Fruit fly (Drosophila melanogaster) whole organism, embryonic: ENCODE results near the gene yellow-e.

Source experiments
- Adf1 ChIP-seq: fragments of 200-800 bp; sonication (Bioruptor generic); IDR thresholded peaks from 2 replicates; pipeline ENCODE4 v1.3.6; 2022; ENCODE audit warnings: missing biosample characterization, missing genetic modification characterization
- Aef1 ChIP-seq: fragments of 200-800 bp; sonication (Bioruptor generic); IDR thresholded peaks from 3 replicates; pipeline ENCODE4 v1.3.6; 2022; ENCODE audit warnings: missing biosample characterization, missing genetic modification characterization
- Antp ChIP-seq: fragments of 200-800 bp; sonication (Bioruptor generic); optimal IDR thresholded peaks from 3 replicates; lab custom pipeline; 2016; ENCODE audit warnings: missing biosample characterization, missing genetic modification characterization
- Blimp-1 ChIP-seq: fragments of 200-800 bp; sonication (Bioruptor generic); optimal IDR thresholded peaks from 3 replicates; lab custom pipeline; 2018; ENCODE audit warnings: missing biosample characterization, missing genetic modification characterization, mild to moderate bottlenecking, moderate library complexity, missing genetic modification reagents
- CG10543 ChIP-seq: fragments of 200-800 bp; sonication (Bioruptor generic); optimal IDR thresholded peaks from 3 replicates; lab custom pipeline; 2017; ENCODE audit warnings: missing biosample characterization, mild to moderate bottlenecking, missing genetic modification characterization, moderate library complexity
- CG10654 ChIP-seq: fragments of 200-800 bp; sonication (Bioruptor generic); optimal IDR thresholded peaks from 2 replicates; lab custom pipeline; 2016; ENCODE audit warnings: missing biosample characterization, missing genetic modification characterization
- CG11696 ChIP-seq: fragments of 200-800 bp; sonication (Bioruptor generic); IDR thresholded peaks from 2 replicates; pipeline ENCODE4 v1.3.6; 2022; ENCODE audit warnings: missing biosample characterization, missing genetic modification characterization
- CG13123 ChIP-seq: fragments of 200-800 bp; sonication (Bioruptor generic); optimal IDR thresholded peaks from 2 replicates; lab custom pipeline; 2016; ENCODE audit warnings: missing biosample characterization, missing genetic modification characterization
- CG15073 ChIP-seq: fragments of 200-800 bp; sonication (Bioruptor generic); optimal IDR thresholded peaks from 2 replicates; lab custom pipeline; 2016; ENCODE audit warnings: missing biosample characterization, missing genetic modification characterization
- CG1603 ChIP-seq: fragments of 200-800 bp; sonication (Bioruptor generic); optimal IDR thresholded peaks from 2 replicates; lab custom pipeline; 2019; ENCODE audit warnings: missing biosample characterization, mild to moderate bottlenecking, missing genetic modification characterization, moderate library complexity
- CG17612 ChIP-seq: fragments of 200-800 bp; sonication (Bioruptor generic); IDR thresholded peaks from 2 replicates; pipeline ENCODE4 v1.3.6; 2022; ENCODE audit warnings: missing biosample characterization, missing genetic modification characterization
- CG18619 ChIP-seq: fragments of 200-800 bp; sonication (Bioruptor generic); optimal IDR thresholded peaks from 3 replicates; lab custom pipeline; 2017; ENCODE audit warnings: missing biosample characterization, mild to moderate bottlenecking, missing genetic modification characterization
- CG2120 ChIP-seq: fragments of 200-800 bp; sonication (Bioruptor generic); optimal IDR thresholded peaks from 3 replicates; lab custom pipeline; 2016; ENCODE audit warnings: missing biosample characterization, missing genetic modification characterization
- CG31365 ChIP-seq: fragments of 200-800 bp; sonication (Bioruptor generic); optimal IDR thresholded peaks from 2 replicates; lab custom pipeline; 2018; ENCODE audit warnings: missing biosample characterization, mild to moderate bottlenecking, missing genetic modification characterization
- CG4282 ChIP-seq: fragments of 200-800 bp; sonication (Bioruptor generic); optimal IDR thresholded peaks from 2 replicates; lab custom pipeline; 2016; ENCODE audit warnings: missing biosample characterization, missing genetic modification characterization
- CG7271 ChIP-seq: fragments of 200-800 bp; sonication (Bioruptor generic); optimal IDR thresholded peaks from 2 replicates; lab custom pipeline; 2018; ENCODE audit warnings: missing biosample characterization, mild to moderate bottlenecking, missing genetic modification characterization, moderate library complexity
- CG7786 ChIP-seq: fragments of 200-800 bp; sonication (Bioruptor generic); optimal IDR thresholded peaks from 2 replicates; lab custom pipeline; 2016; ENCODE audit warnings: missing biosample characterization, missing genetic modification characterization
- CG9932 ChIP-seq: fragments of 200-800 bp; sonication (Bioruptor generic); IDR thresholded peaks from 2 replicates; pipeline ENCODE4 v1.3.6; 2022; ENCODE audit warnings: missing biosample characterization, missing genetic modification characterization
- CrebB ChIP-seq: fragments of 200-800 bp; sonication (Bioruptor generic); optimal IDR thresholded peaks from 3 replicates; lab custom pipeline; 2018; ENCODE audit warnings: missing biosample characterization, mild to moderate bottlenecking, missing genetic modification characterization
- Dek ChIP-seq: fragments of 200-800 bp; sonication (Bioruptor generic); optimal IDR thresholded peaks from 3 replicates; lab custom pipeline; 2019; ENCODE audit warnings: missing biosample characterization, mild to moderate bottlenecking, missing genetic modification characterization, moderate library complexity
- E2f2 ChIP-seq: fragments of 200-800 bp; sonication (Bioruptor generic); IDR thresholded peaks from 2 replicates; pipeline ENCODE4 v1.3.6; 2022; ENCODE audit warnings: missing biosample characterization, missing genetic modification characterization
- Eip74EF ChIP-seq, 2 experiments: fragments of 200-800 bp in 1 of 2; fragments of >200 bp in 1 of 2; sonication (Bioruptor generic) in 1 of 2; optimal IDR thresholded peaks; 2 replicates each; lab custom pipeline; 2017 to 2019; ENCODE audit warnings: missing biosample characterization in 2 of 2, missing genetic modification characterization in 2 of 2, mild to moderate bottlenecking in 1 of 2, moderate library complexity in 1 of 2
- Gug ChIP-seq: fragments of 200-800 bp; sonication (Bioruptor generic); IDR thresholded peaks from 4 replicates; pipeline ENCODE4 v1.3.6; 2022; ENCODE audit warnings: missing biosample characterization, missing genetic modification characterization
- Kr ChIP-seq: fragments of 200-800 bp; sonication (Bioruptor generic); optimal IDR thresholded peaks from 2 replicates; lab custom pipeline; 2017; ENCODE audit warnings: missing biosample characterization, mild to moderate bottlenecking, missing genetic modification characterization
- MESR4 ChIP-seq: fragments of 200-800 bp; sonication (Bioruptor generic); optimal IDR thresholded peaks from 2 replicates; lab custom pipeline; 2018; ENCODE audit warnings: missing biosample characterization, mild to moderate bottlenecking, missing genetic modification characterization, moderate library complexity
- Oaz ChIP-seq: fragments of 200-800 bp; sonication (Bioruptor generic); IDR thresholded peaks from 2 replicates; pipeline ENCODE4 v1.3.6; 2022; ENCODE audit warnings: missing biosample characterization, missing genetic modification characterization
- Oli ChIP-seq: fragments of 200-800 bp; sonication (Bioruptor generic); optimal IDR thresholded peaks from 2 replicates; lab custom pipeline; 2018; ENCODE audit warnings: missing biosample characterization, mild to moderate bottlenecking, missing genetic modification characterization, moderate library complexity
- PHDP ChIP-seq: fragments of 200-800 bp; sonication (Bioruptor generic); optimal IDR thresholded peaks from 3 replicates; lab custom pipeline; 2018; ENCODE audit warnings: missing biosample characterization, mild to moderate bottlenecking, missing genetic modification characterization, moderate library complexity
- ato ChIP-seq: fragments of 200-800 bp; sonication (Bioruptor generic); IDR thresholded peaks from 2 replicates; pipeline ENCODE4 v1.3.6; 2022; ENCODE audit warnings: missing biosample characterization, missing genetic modification characterization; ENCODE audit not compliant: partially characterized antibody
- az2 ChIP-seq: fragments of 200-800 bp; sonication (Bioruptor generic); optimal IDR thresholded peaks from 3 replicates; lab custom pipeline; 2016; ENCODE audit warnings: missing biosample characterization, missing genetic modification characterization
- bbx ChIP-seq: fragments of 200-800 bp; sonication (Bioruptor generic); IDR thresholded peaks from 2 replicates; pipeline ENCODE4 v1.3.6; 2022; ENCODE audit warnings: missing biosample characterization, missing genetic modification characterization; ENCODE audit not compliant: partially characterized antibody
- cato ChIP-seq: fragments of 200-800 bp; sonication (Bioruptor generic); optimal IDR thresholded peaks from 2 replicates; lab custom pipeline; 2016; ENCODE audit warnings: missing biosample characterization, missing genetic modification characterization, borderline replicate concordance
- caup ChIP-seq: fragments of 200-800 bp; sonication (Bioruptor generic); optimal IDR thresholded peaks from 3 replicates; lab custom pipeline; 2017; ENCODE audit warnings: missing biosample characterization, mild to moderate bottlenecking, missing genetic modification characterization, moderate library complexity; ENCODE audit not compliant: severe bottlenecking
- chif ChIP-seq, 2 experiments: fragments of 200-800 bp; sonication (Bioruptor generic); optimal IDR thresholded peaks; 3 replicates each; lab custom pipeline; 2016; ENCODE audit warnings: missing biosample characterization in 2 of 2, missing genetic modification characterization in 2 of 2
- da ChIP-seq: fragments of 200-800 bp; sonication (Bioruptor generic); optimal IDR thresholded peaks from 2 replicates; lab custom pipeline; 2016; ENCODE audit warnings: missing biosample characterization, missing genetic modification characterization
- dati ChIP-seq: fragments of 200-800 bp; sonication (Bioruptor generic); IDR thresholded peaks from 2 replicates; pipeline ENCODE4 v1.3.6; 2022; ENCODE audit warnings: missing biosample characterization, missing genetic modification characterization
- gcm2 ChIP-seq: fragments of 200-800 bp; sonication (Bioruptor generic); optimal IDR thresholded peaks from 2 replicates; lab custom pipeline; 2016; ENCODE audit warnings: missing biosample characterization, missing genetic modification characterization
- kni ChIP-seq: fragments of 200-800 bp; sonication (Bioruptor generic); optimal IDR thresholded peaks from 3 replicates; lab custom pipeline; 2017; ENCODE audit warnings: mild to moderate bottlenecking, missing biosample characterization, missing genetic modification reagents, missing genetic modification characterization
- lmd ChIP-seq: fragments of 200-800 bp; sonication (Bioruptor generic); IDR thresholded peaks from 2 replicates; pipeline ENCODE4 v1.3.6; 2022; ENCODE audit warnings: missing biosample characterization, missing genetic modification characterization
- nerfin-2 ChIP-seq: fragments of 200-800 bp; sonication (Bioruptor generic); IDR thresholded peaks from 2 replicates; pipeline ENCODE4 v1.3.6; 2022; ENCODE audit warnings: missing biosample characterization, missing genetic modification characterization; ENCODE audit not compliant: partially characterized antibody
- repo ChIP-seq: fragments of 200-800 bp; sonication (Bioruptor generic); optimal IDR thresholded peaks from 2 replicates; lab custom pipeline; 2016; ENCODE audit warnings: missing biosample characterization, missing genetic modification characterization
- tap ChIP-seq: fragments of 200-800 bp; optimal IDR thresholded peaks from 3 replicates; lab custom pipeline; 2019; ENCODE audit warnings: missing biosample characterization, mild to moderate bottlenecking, missing genetic modification characterization, moderate library complexity
- tgo ChIP-seq: fragments of 200-800 bp; sonication (Bioruptor generic); IDR thresholded peaks from 3 replicates; pipeline ENCODE4 v1.3.6; 2022; ENCODE audit warnings: missing biosample characterization, missing genetic modification characterization
- twi ChIP-seq: fragments of 200-800 bp; optimal IDR thresholded peaks from 2 replicates; lab custom pipeline; 2019; ENCODE audit warnings: missing biosample characterization, mild to moderate bottlenecking, missing genetic modification characterization, moderate library complexity
- usp ChIP-seq: fragments of >200 bp; optimal IDR thresholded peaks from 2 replicates; lab custom pipeline; 2017; ENCODE audit warnings: missing biosample characterization, missing genetic modification characterization
- vvl ChIP-seq: fragments of 200-800 bp; sonication (Bioruptor generic); IDR thresholded peaks from 2 replicates; pipeline ENCODE4 v1.3.6; 2022; ENCODE audit warnings: missing biosample characterization, missing genetic modification characterization
- wek ChIP-seq: fragments of 200-800 bp; sonication (Bioruptor generic); optimal IDR thresholded peaks from 3 replicates; lab custom pipeline; 2018; ENCODE audit warnings: missing biosample characterization, mild to moderate bottlenecking, missing genetic modification characterization, moderate library complexity

The yellow-e gene

dm6 chr3R:13364175-13365174 lies 50.6 kb downstream of the yellow-e start, which contains the start of gene Dic1 (continued):
- TF ChIP-seq CG2120: peak; percentile 97
- TF ChIP-seq Gug: peak; percentile 74; the same call in 3 of the 4 replicates
- TF ChIP-seq CrebB (tag; lab: Kevin White, UChicago): peak; percentile 73
- peak; percentile 91 for TF ChIP-seq tap (tag; lab: Kevin White, UChicago)
- TF ChIP-seq CG4282: peak; percentile 71
- peak; percentile 64 for TF ChIP-seq CG31365 (tag; lab: Kevin White, UChicago)
- TF ChIP-seq nerfin-2 (GFP tag; lab: Robert Waterston, UW): no peak
- TF ChIP-seq Adf1 (GFP tag; lab: Robert Waterston, UW): peak; percentile 73
- peak; percentile 57 for TF ChIP-seq CG11696
- peak; percentile 88 for TF ChIP-seq Antp
- TF ChIP-seq cato: peak; percentile 92
- TF ChIP-seq caup: peak; percentile 97
- peak; percentile 82 for TF ChIP-seq repo
- peak; percentile 86 for TF ChIP-seq Oaz (GFP tag; lab: Robert Waterston, UW)
- peak; percentile 77 for TF ChIP-seq dati (GFP tag; lab: Robert Waterston, UW)
- peak; percentile 96 for TF ChIP-seq Dek (tag; lab: Kevin White, UChicago)
- TF ChIP-seq chif (GFP tag; optimal IDR thresholded peaks at IDR 0.05; lab: Kevin White, UChicago): peak; percentile 88 to 92
- peak; percentile 34; the same call in 1 of the 2 replicates for TF ChIP-seq ato
- TF ChIP-seq CG18619 (GFP tag; lab: Kevin White, UChicago): peak; percentile 98
- peak; percentile 72 for TF ChIP-seq CG15073 (GFP tag; lab: Kevin White, UChicago)
- peak; percentile 89 for TF ChIP-seq CG13123 (GFP tag; lab: Kevin White, UChicago)
- TF ChIP-seq bbx (GFP tag; lab: Robert Waterston, UW): 0 out of 2 replicates have a peak, but pooled peaks have one; percentile 43
- TF ChIP-seq E2f2: peak; percentile 71
- peak; percentile 98 for TF ChIP-seq Oli (tag; lab: Kevin White, UChicago)
- peak; percentile 77 for TF ChIP-seq CG17612 (GFP tag; lab: Robert Waterston, UW)
- no peak for TF ChIP-seq usp (GFP tag; lab: Kevin White, UChicago)
- TF ChIP-seq PHDP: peak; percentile 97
- TF ChIP-seq CG10654 (GFP tag; lab: Kevin White, UChicago): peak; percentile 93
- TF ChIP-seq CG1603 (tag; lab: Kevin White, UChicago): peak; percentile 67
- TF ChIP-seq vvl (GFP tag; lab: Robert Waterston, UW): peak; percentile 94
- TF ChIP-seq kni (GFP tag; lab: Kevin White, UChicago): peak; percentile 94
- TF ChIP-seq Kr (GFP tag; lab: Kevin White, UChicago): peak; percentile 79
- TF ChIP-seq CG7271 (tag; lab: Kevin White, UChicago): peak; percentile 84
- TF ChIP-seq lmd: peak; percentile 96
- peak; percentile 98 for TF ChIP-seq Blimp-1
- peak; percentile 91 for TF ChIP-seq CG7786 (GFP tag; lab: Kevin White, UChicago)
- TF ChIP-seq wek (GFP tag; lab: Kevin White, UChicago): peak; percentile 49
- TF ChIP-seq da (GFP tag; lab: Kevin White, UChicago): peak; percentile 77
- TF ChIP-seq az2: peak; percentile 97
- TF ChIP-seq Aef1 (GFP tag; lab: Robert Waterston, UW): peak; percentile 93
- peak; percentile 89 for TF ChIP-seq twi
- TF ChIP-seq CG9932 (GFP tag; lab: Robert Waterston, UW): peak; percentile 94
- TF ChIP-seq Eip74EF (GFP tag; optimal IDR thresholded peaks at IDR 0.05; lab: Kevin White, UChicago): peak in 1 of 2 experiments; percentile 96
- peak; percentile 10 for TF ChIP-seq MESR4 (GFP tag; lab: Kevin White, UChicago)
- TF ChIP-seq tgo (GFP tag; lab: Robert Waterston, UW): peak; percentile 92
- TF ChIP-seq gcm2 (GFP tag; lab: Kevin White, UChicago): peak; percentile 88
- peak; percentile 98 for TF ChIP-seq CG10543 (GFP tag; lab: Kevin White, UChicago)
